Worm (Caenorhabditis elegans): Measurements from ENCODE around the gene str-18.
"Not testable (repeated sequence)": the region's sequence is repeated elsewhere in the genome, so short reads cannot be mapped to it uniquely, and the experiment has no call there.

The str-18 gene

DNA sequence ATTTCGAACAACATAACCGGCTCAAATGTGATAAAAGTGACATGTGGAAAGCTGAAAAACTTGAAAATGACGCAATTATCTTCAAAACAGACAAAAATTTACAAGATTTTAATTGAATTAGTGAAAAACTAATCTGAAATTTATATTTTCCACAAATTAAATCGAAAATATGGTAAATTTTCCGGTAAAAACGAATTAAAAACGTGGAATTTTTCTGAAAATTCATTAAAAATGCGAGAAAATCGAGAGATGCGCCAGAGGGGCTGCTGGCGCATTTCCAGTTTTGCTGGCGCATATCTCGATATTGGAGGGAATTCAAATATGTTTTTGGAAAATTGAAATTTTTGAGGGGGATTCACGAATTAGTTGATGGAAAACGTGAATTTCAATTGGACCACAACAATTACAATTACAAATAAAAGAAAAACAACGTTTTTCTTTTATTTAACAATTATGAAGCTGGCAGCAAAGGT, 24.4 kb upstream of the str-18 start, which contains the start of the genes haf-3 and F57A10.2:
Gene haf-3 (minus strand): TSS at position 51 of the 473 bp plus-strand sequence.
Gene F57A10.2 (plus strand): TSS at position 454 of the 473 bp plus-strand sequence.
- TF ChIP-seq klf-2 (GFP tag; conservative IDR thresholded peaks at IDR 0.05) (0 out of 2 replicates have a peak, but pooled peaks have one; percentile 54), T22C8.4 (GFP tag; IDR thresholded peaks at IDR 0.05) (no peak), flt-1 (GFP tag; IDR thresholded peaks at IDR 0.05) (peak; percentile 67; the same call in 1 of the 2 replicates), ztf-29 (GFP tag; IDR thresholded peaks at IDR 0.05) (no peak), ref-1 (GFP tag; conservative IDR thresholded peaks at IDR 0.05) (no peak), tab-1 (GFP tag; IDR thresholded peaks at IDR 0.05) (no peak), ztf-23 (GFP tag; IDR thresholded peaks at IDR 0.05) (0 out of 2 replicates have a peak, but pooled peaks have one; percentile 53), med-1 (GFP tag; optimal IDR thresholded peaks at IDR 0.05; ENCODE audit: insufficient read depth) (no peak), cog-1 (tag; optimal IDR thresholded peaks at IDR 0.05) (peak; percentile 38)

DNA sequence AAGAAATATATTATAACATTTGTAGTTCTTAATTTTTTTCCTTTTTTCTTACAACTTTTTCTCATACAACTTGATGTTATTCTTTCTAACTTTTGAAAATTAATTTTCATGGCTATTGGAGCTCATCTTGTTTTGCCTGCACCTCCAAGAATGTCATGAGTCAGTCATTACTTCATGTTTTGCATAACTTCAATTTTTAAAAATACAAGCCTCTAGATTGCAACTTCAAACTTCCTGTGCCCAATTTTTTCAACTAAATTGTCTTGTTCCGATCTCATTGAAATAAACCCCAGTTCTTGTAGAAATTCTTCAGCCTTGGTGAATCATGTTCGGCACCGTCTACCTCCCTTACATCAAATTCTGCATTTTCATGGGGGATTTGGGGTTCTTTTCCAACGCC, 16.7 kb upstream of the str-18 start, which contains the start of gene str-9:
Gene str-9 (plus strand): TSS at position 301 of the 400 bp plus-strand sequence.
- no peak for TF ChIP-seq tab-1 (GFP tag; IDR thresholded peaks at IDR 0.05)
- TF ChIP-seq cog-1 (tag; optimal IDR thresholded peaks at IDR 0.05), result no peak
- no peak for TF ChIP-seq flt-1 (GFP tag; IDR thresholded peaks at IDR 0.05)
- no peak for TF ChIP-seq ref-1 (GFP tag; conservative IDR thresholded peaks at IDR 0.05)
- no peak for TF ChIP-seq ztf-29 (GFP tag; IDR thresholded peaks at IDR 0.05)
- TF ChIP-seq med-1 (GFP tag; optimal IDR thresholded peaks at IDR 0.05; ENCODE audit: insufficient read depth), result no peak
- TF ChIP-seq klf-2 (GFP tag; conservative IDR thresholded peaks at IDR 0.05), result no peak
- no peak for TF ChIP-seq T22C8.4 (GFP tag; IDR thresholded peaks at IDR 0.05)
- no peak for TF ChIP-seq ztf-23 (GFP tag; IDR thresholded peaks at IDR 0.05)

ce11 chrV:15757645-15758044, 15.9 kb upstream of the str-18 start:
- TF ChIP-seq T22C8.4 (GFP tag; IDR thresholded peaks at IDR 0.05) (no peak), tab-1 (GFP tag; IDR thresholded peaks at IDR 0.05) (no peak), klf-2 (GFP tag; conservative IDR thresholded peaks at IDR 0.05) (no peak), ref-1 (GFP tag; conservative IDR thresholded peaks at IDR 0.05) (no peak), cog-1 (tag; optimal IDR thresholded peaks at IDR 0.05) (no peak), med-1 (GFP tag; optimal IDR thresholded peaks at IDR 0.05; ENCODE audit: insufficient read depth) (no peak), ztf-23 (GFP tag; IDR thresholded peaks at IDR 0.05) (no peak), flt-1 (GFP tag; IDR thresholded peaks at IDR 0.05) (no peak), ztf-29 (GFP tag; IDR thresholded peaks at IDR 0.05) (no peak)

DNA sequence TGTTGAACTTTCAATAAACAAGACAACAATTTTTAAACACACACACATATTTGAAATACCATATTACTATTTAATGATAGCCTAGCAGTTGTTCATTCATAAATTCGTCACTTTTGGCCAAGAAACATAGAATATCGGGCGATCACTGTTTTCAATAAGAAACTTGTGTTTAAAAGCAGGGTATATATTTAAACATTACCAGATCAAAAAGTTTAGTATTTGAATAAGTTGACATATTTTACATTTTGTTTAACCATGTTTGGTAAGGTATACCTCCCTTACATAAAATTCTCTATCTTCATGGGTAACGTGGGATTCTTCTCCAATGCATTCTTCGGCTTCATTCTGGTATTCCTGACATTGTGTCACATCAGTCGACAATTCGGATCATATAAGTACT, 13.0 kb upstream of the str-18 start, which contains the start of gene str-8:
Gene str-8 (plus strand): TSS at position 301 of the 400 bp plus-strand sequence.
- not testable (repeated sequence) for TF ChIP-seq T22C8.4 (GFP tag; IDR thresholded peaks at IDR 0.05); ztf-29 (GFP tag; IDR thresholded peaks at IDR 0.05); cog-1 (tag; optimal IDR thresholded peaks at IDR 0.05)

DNA sequence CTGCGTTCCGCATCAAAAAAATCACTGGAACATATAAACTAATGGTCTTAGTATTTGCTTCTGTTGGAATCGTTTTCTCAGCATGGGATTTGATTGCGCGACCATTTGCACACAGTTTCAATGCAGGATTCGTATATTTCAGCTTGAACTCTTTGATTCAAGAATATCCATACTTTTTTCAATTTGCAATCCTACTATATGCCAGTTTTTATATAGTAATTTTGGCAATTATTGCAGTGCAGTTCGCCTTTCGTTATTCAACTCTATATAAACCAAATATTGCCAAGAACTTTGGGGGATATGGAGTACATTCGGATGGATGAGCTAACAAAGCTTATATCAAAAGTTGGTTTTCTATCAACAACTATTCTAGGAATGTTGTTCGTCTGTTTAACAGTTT, 11.2 kb upstream of the str-18 start, which contains the start of gene str-5:
Gene str-5 (plus strand): TSS at position 301 of the 400 bp plus-strand sequence.
- not testable (repeated sequence) for TF ChIP-seq ref-1 (GFP tag; conservative IDR thresholded peaks at IDR 0.05); cog-1 (tag; optimal IDR thresholded peaks at IDR 0.05); tab-1 (GFP tag; IDR thresholded peaks at IDR 0.05)

- no peak for TF ChIP-seq T22C8.4 (GFP tag; IDR thresholded peaks at IDR 0.05)
- TF ChIP-seq cog-1 (tag; optimal IDR thresholded peaks at IDR 0.05), result no peak
- TF ChIP-seq klf-2 (GFP tag; conservative IDR thresholded peaks at IDR 0.05), result no peak
- TF ChIP-seq ztf-29 (GFP tag; IDR thresholded peaks at IDR 0.05), result no peak
- no peak for TF ChIP-seq ref-1 (GFP tag; conservative IDR thresholded peaks at IDR 0.05)
- TF ChIP-seq med-1 (GFP tag; optimal IDR thresholded peaks at IDR 0.05; ENCODE audit: insufficient read depth), result no peak
- TF ChIP-seq ztf-23 (GFP tag; IDR thresholded peaks at IDR 0.05), result no peak
- TF ChIP-seq flt-1 (GFP tag; IDR thresholded peaks at IDR 0.05), result no peak
- TF ChIP-seq tab-1 (GFP tag; IDR thresholded peaks at IDR 0.05), result no peak
These were observed 10.3 kb upstream of the str-18 start, which contains the start of gene str-43 for ce11 chrV:15752049-15752448. Gene str-43 (minus strand): TSS chrV:15752149.

DNA sequence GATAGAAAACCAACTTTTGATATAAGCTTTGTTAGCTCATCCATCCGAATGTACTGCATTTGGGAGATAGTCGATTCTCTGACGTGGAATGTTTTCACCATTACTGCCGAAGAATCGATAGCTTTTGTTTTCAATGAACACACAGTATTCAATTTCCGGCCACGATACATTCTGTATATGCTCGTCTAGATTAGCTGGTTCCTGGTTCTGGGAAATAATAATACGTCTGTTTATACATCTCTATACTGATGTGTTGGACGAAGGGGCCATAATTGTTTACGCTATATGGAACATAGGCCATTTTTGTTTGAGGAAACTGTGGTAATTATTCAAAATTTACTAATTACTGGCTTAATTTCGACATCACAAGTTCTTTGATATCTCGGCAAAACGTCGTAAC, 8.4 kb upstream of the str-18 start, which contains the start of gene str-6:
Gene str-6 (minus strand): TSS at position 101 of the 400 bp plus-strand sequence.
- TF ChIP-seq med-1 (GFP tag; optimal IDR thresholded peaks at IDR 0.05; ENCODE audit: insufficient read depth), result no peak
- TF ChIP-seq ztf-23 (GFP tag; IDR thresholded peaks at IDR 0.05), result no peak
- TF ChIP-seq ztf-29 (GFP tag; IDR thresholded peaks at IDR 0.05), result no peak
- TF ChIP-seq T22C8.4 (GFP tag; IDR thresholded peaks at IDR 0.05), result no peak
- no peak for TF ChIP-seq tab-1 (GFP tag; IDR thresholded peaks at IDR 0.05)
- no peak for TF ChIP-seq cog-1 (tag; optimal IDR thresholded peaks at IDR 0.05)
- TF ChIP-seq klf-2 (GFP tag; conservative IDR thresholded peaks at IDR 0.05), result no peak
- no peak for TF ChIP-seq ref-1 (GFP tag; conservative IDR thresholded peaks at IDR 0.05)
- no peak for TF ChIP-seq flt-1 (GFP tag; IDR thresholded peaks at IDR 0.05)

DNA sequence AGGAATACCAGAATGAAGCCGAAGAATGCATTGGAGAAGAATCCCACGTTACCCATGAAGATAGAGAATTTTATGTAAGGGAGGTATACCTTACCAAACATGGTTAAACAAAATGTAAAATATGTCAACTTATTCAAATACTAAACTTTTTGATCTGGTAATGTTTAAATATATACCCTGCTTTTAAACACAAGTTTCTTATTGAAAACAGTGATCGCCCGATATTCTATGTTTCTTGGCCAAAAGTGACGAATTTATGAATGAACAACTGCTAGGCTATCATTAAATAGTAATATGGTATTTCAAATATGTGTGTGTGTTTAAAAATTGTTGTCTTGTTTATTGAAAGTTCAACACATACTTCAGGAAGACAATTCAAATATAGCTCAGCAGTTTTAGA, 6.6 kb upstream of the str-18 start, which contains the start of gene T23D5.8:
Gene T23D5.8 (minus strand): TSS at position 101 of the 400 bp plus-strand sequence.
- not testable (repeated sequence) for TF ChIP-seq T22C8.4 (GFP tag; IDR thresholded peaks at IDR 0.05); ztf-23 (GFP tag; IDR thresholded peaks at IDR 0.05); ref-1 (GFP tag; conservative IDR thresholded peaks at IDR 0.05)

DNA sequence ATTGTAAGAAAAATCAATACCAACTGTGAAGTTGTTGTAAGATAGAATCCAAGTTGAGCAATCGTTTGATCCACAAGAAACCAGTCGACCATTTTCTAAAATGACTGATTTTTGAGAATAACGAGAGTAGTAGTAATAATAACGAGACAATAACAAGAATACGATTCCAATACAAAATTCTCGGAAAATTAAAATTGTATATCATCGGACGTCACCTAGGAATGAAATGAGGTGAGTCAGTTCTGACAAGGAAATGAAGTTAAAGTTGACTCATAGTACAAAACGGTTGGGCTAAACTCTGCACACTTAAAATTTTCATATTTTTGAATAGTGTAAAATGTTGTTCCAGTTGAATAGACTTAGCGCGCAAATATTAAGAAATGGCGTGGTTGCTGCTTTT, 2.6 kb upstream of the str-18 start, which contains the start of gene str-19:
Gene str-19 (minus strand): TSS at position 101 of the 400 bp plus-strand sequence.
- not testable (repeated sequence) for TF ChIP-seq flt-1 (GFP tag; IDR thresholded peaks at IDR 0.05); cog-1 (tag; optimal IDR thresholded peaks at IDR 0.05); ref-1 (GFP tag; conservative IDR thresholded peaks at IDR 0.05)

- TF ChIP-seq med-1 (GFP tag; optimal IDR thresholded peaks at IDR 0.05; ENCODE audit: insufficient read depth), result no peak
These were observed 6.0 kb downstream of the str-18 start, which contains the start of gene str-27 for ce11 chrV:15735720-15736119. Gene str-27 (minus strand): TSS chrV:15735820.
